Fruit fly (Drosophila melanogaster) whole organism, embryonic: ENCODE results near the gene CG15534.

Source experiments
- Bdp1 ChIP-seq: fragments of 200-800 bp; sonication (Bioruptor generic); optimal IDR thresholded peaks from 3 replicates; lab custom pipeline; 2016; ENCODE audit warnings: missing biosample characterization, missing genetic modification characterization
- Blimp-1 ChIP-seq: fragments of 200-800 bp; sonication (Bioruptor generic); optimal IDR thresholded peaks from 3 replicates; lab custom pipeline; 2018; ENCODE audit warnings: missing biosample characterization, missing genetic modification characterization, mild to moderate bottlenecking, moderate library complexity, missing genetic modification reagents
- CG10366 ChIP-seq: fragments of 200-800 bp; sonication (Bioruptor generic); IDR thresholded peaks from 2 replicates; pipeline ENCODE4 v1.3.6; 2022; ENCODE audit warnings: missing biosample characterization, missing genetic modification characterization
- CG10959 ChIP-seq: fragments of 200-800 bp; sonication (Bioruptor generic); IDR thresholded peaks from 2 replicates; pipeline ENCODE4 v1.3.6; 2022; ENCODE audit warnings: missing biosample characterization, missing genetic modification characterization
- CG11398 ChIP-seq: fragments of 200-800 bp; sonication (Bioruptor generic); optimal IDR thresholded peaks from 2 replicates; lab custom pipeline; 2016; ENCODE audit warnings: missing biosample characterization, missing genetic modification characterization
- CG11456 ChIP-seq: fragments of 200-800 bp; sonication (Bioruptor generic); IDR thresholded peaks from 3 replicates; pipeline ENCODE4 v1.3.6; 2022; ENCODE audit warnings: missing biosample characterization, missing genetic modification characterization
- CG1233 ChIP-seq: fragments of 200-800 bp; sonication (Bioruptor generic); optimal IDR thresholded peaks from 4 replicates; lab custom pipeline; 2018; ENCODE audit warnings: missing biosample characterization, mild to moderate bottlenecking, missing genetic modification characterization
- CG12769 ChIP-seq: fragments of 200-800 bp; sonication (Bioruptor generic); optimal IDR thresholded peaks from 2 replicates; lab custom pipeline; 2019; ENCODE audit warnings: missing biosample characterization, mild to moderate bottlenecking, missing genetic modification characterization, moderate library complexity
- CG1529 ChIP-seq: fragments of 200-800 bp; sonication (Bioruptor generic); optimal IDR thresholded peaks from 3 replicates; lab custom pipeline; 2018; ENCODE audit warnings: missing biosample characterization, missing genetic modification characterization
- CG15479 ChIP-seq: fragments of 200-800 bp; sonication (Bioruptor generic); optimal IDR thresholded peaks from 3 replicates; lab custom pipeline; 2019; ENCODE audit warnings: missing biosample characterization, mild to moderate bottlenecking, missing genetic modification characterization, moderate library complexity
- CG15696 ChIP-seq: fragments of 200-800 bp; sonication (Bioruptor generic); optimal IDR thresholded peaks from 2 replicates; lab custom pipeline; 2019; ENCODE audit warnings: missing biosample characterization, mild to moderate bottlenecking, missing genetic modification characterization, moderate library complexity
- CG17912 ChIP-seq: fragments of 200-800 bp; sonication (Bioruptor generic); optimal IDR thresholded peaks from 2 replicates; lab custom pipeline; 2018; ENCODE audit warnings: missing biosample characterization, mild to moderate bottlenecking, missing genetic modification characterization
- CG2199 ChIP-seq: fragments of 200-800 bp; sonication (Bioruptor generic); IDR thresholded peaks from 3 replicates; pipeline ENCODE4 v1.3.6; 2022; ENCODE audit warnings: missing biosample characterization, missing genetic modification characterization
- CG3163 ChIP-seq: fragments of 200-800 bp; sonication (Bioruptor generic); optimal IDR thresholded peaks from 3 replicates; lab custom pipeline; 2016; ENCODE audit warnings: missing biosample characterization, missing genetic modification characterization
- CG3407 ChIP-seq: fragments of 200-800 bp; sonication (Bioruptor generic); optimal IDR thresholded peaks from 2 replicates; lab custom pipeline; 2018; ENCODE audit warnings: missing biosample characterization, mild to moderate bottlenecking, missing genetic modification characterization
- CG34224 ChIP-seq: fragments of 200-800 bp; sonication (Bioruptor generic); IDR thresholded peaks from 3 replicates; pipeline ENCODE4 v1.3.6; 2022; ENCODE audit warnings: missing biosample characterization, missing genetic modification characterization; ENCODE audit not compliant: partially characterized antibody
- CG4424 ChIP-seq: fragments of 200-800 bp; sonication (Bioruptor generic); optimal IDR thresholded peaks from 3 replicates; lab custom pipeline; 2016; ENCODE audit warnings: missing biosample characterization, missing genetic modification characterization
- CG6175 ChIP-seq: fragments of 200-800 bp; sonication (Bioruptor generic); IDR thresholded peaks from 3 replicates; pipeline ENCODE4 v1.3.6; 2022; ENCODE audit warnings: missing biosample characterization, missing genetic modification characterization
- CG6254 ChIP-seq: fragments of 200-800 bp; sonication (Bioruptor generic); optimal IDR thresholded peaks from 3 replicates; lab custom pipeline; 2017; ENCODE audit warnings: mild to moderate bottlenecking, missing biosample characterization, missing genetic modification reagents, missing genetic modification characterization
- CG6765 ChIP-seq: fragments of 200-800 bp; sonication (Bioruptor generic); optimal IDR thresholded peaks from 3 replicates; lab custom pipeline; 2017; ENCODE audit warnings: missing biosample characterization, mild to moderate bottlenecking, missing genetic modification characterization
- CG6854 ChIP-seq: fragments of 200-800 bp; sonication (Bioruptor generic); optimal IDR thresholded peaks from 3 replicates; lab custom pipeline; 2017; ENCODE audit warnings: missing biosample characterization, mild to moderate bottlenecking, missing genetic modification characterization
- CG8290 ChIP-seq, 3 experiments: fragments of 200-800 bp; sonication (Bioruptor generic); optimal IDR thresholded peaks; 2 replicates each; lab custom pipeline; 2016 to 2019; ENCODE audit warnings: missing biosample characterization in 3 of 3, missing genetic modification characterization in 3 of 3, mild to moderate bottlenecking in 2 of 3, moderate library complexity in 1 of 3
- CG9609 ChIP-seq: fragments of 200-800 bp; sonication (Bioruptor generic); optimal IDR thresholded peaks from 3 replicates; lab custom pipeline; 2016; ENCODE audit warnings: missing biosample characterization, missing genetic modification characterization
- Dbx ChIP-seq: fragments of 200-800 bp; sonication (Bioruptor generic); IDR thresholded peaks from 3 replicates; pipeline ENCODE4 v1.3.6; 2022; ENCODE audit warnings: missing biosample characterization, missing genetic modification characterization
- Dek ChIP-seq: fragments of 200-800 bp; sonication (Bioruptor generic); optimal IDR thresholded peaks from 3 replicates; lab custom pipeline; 2019; ENCODE audit warnings: missing biosample characterization, mild to moderate bottlenecking, missing genetic modification characterization, moderate library complexity
- Dip2 ChIP-seq: fragments of 200-800 bp; sonication (Bioruptor generic); IDR thresholded peaks from 2 replicates; pipeline ENCODE4 v1.3.6; 2022; ENCODE audit warnings: missing biosample characterization, missing genetic modification characterization
- Hr3 ChIP-seq: fragments of 200-800 bp; sonication (Bioruptor generic); optimal IDR thresholded peaks from 3 replicates; lab custom pipeline; 2016; ENCODE audit warnings: missing biosample characterization, missing genetic modification characterization
- MTF-1 ChIP-seq: fragments of 200-800 bp; sonication (Bioruptor generic); optimal IDR thresholded peaks from 2 replicates; lab custom pipeline; 2018; ENCODE audit warnings: missing biosample characterization, mild to moderate bottlenecking, missing genetic modification characterization, borderline replicate concordance
- Med ChIP-seq: fragments of 200-800 bp; sonication (Bioruptor generic); peaks from one replicate; lab custom pipeline; 2016; ENCODE audit warnings: missing biosample characterization, missing genetic modification characterization, mild to moderate bottlenecking, inconsistent platforms, moderate library complexity
- Oli ChIP-seq: fragments of 200-800 bp; sonication (Bioruptor generic); optimal IDR thresholded peaks from 2 replicates; lab custom pipeline; 2018; ENCODE audit warnings: missing biosample characterization, mild to moderate bottlenecking, missing genetic modification characterization, moderate library complexity
- Opbp ChIP-seq: fragments of 200-800 bp; sonication (Bioruptor generic); IDR thresholded peaks from 3 replicates; pipeline ENCODE4 v1.3.6; 2022; ENCODE audit warnings: missing biosample characterization, missing genetic modification characterization; ENCODE audit not compliant: partially characterized antibody
- Trl ChIP-seq, 3 experiments: fragments of >200 bp in 2 of 3; fragments of 200-800 bp in 1 of 3; sonication (Bioruptor generic) in 1 of 3; optimal IDR thresholded peaks; 2 replicates in 1 of 3; 3 replicates in 2 of 3; lab custom pipeline; 2016 to 2017; ENCODE audit warnings: missing biosample characterization in 1 of 3, missing genetic modification characterization in 1 of 3
- YL-1 ChIP-seq: fragments of 200-800 bp; sonication (Bioruptor generic); optimal IDR thresholded peaks from 3 replicates; lab custom pipeline; 2017; ENCODE audit warnings: missing biosample characterization, mild to moderate bottlenecking, missing genetic modification characterization
- ac ChIP-seq: fragments of 200-800 bp; sonication (Bioruptor generic); optimal IDR thresholded peaks from 3 replicates; lab custom pipeline; 2017; ENCODE audit warnings: missing biosample characterization, mild to moderate bottlenecking, missing genetic modification characterization
- aop ChIP-seq: fragments of 200-800 bp; sonication (Bioruptor generic); IDR thresholded peaks from 2 replicates; pipeline ENCODE4 v1.3.6; 2022; ENCODE audit warnings: missing biosample characterization, missing genetic modification characterization
- cato ChIP-seq: fragments of 200-800 bp; sonication (Bioruptor generic); optimal IDR thresholded peaks from 2 replicates; lab custom pipeline; 2016; ENCODE audit warnings: missing biosample characterization, missing genetic modification characterization, borderline replicate concordance
- ci ChIP-seq: fragments of 200-800 bp; sonication (Bioruptor generic); IDR thresholded peaks from 3 replicates; pipeline ENCODE4 v1.3.6; 2022; ENCODE audit warnings: missing biosample characterization, missing genetic modification characterization
- eve ChIP-seq, 2 experiments: fragments of >200 bp; optimal IDR thresholded peaks; 2 replicates each; lab custom pipeline; 2017; ENCODE audit warnings: missing biosample characterization in 2 of 2, missing genetic modification characterization in 2 of 2
- h ChIP-seq: fragments of >200 bp; optimal IDR thresholded peaks from 2 replicates; lab custom pipeline; 2017
- hbn ChIP-seq: fragments of 200-800 bp; sonication (Bioruptor generic); IDR thresholded peaks from 2 replicates; pipeline ENCODE4 v1.3.6; 2022; ENCODE audit warnings: missing biosample characterization, missing genetic modification characterization; ENCODE audit not compliant: partially characterized antibody
- lola ChIP-seq, 3 experiments: fragments of >200 bp in 2 of 3; fragments of 200-800 bp in 1 of 3; sonication (Bioruptor generic) in 1 of 3; optimal IDR thresholded peaks; 2 replicates each; lab custom pipeline; 2017 to 2019; ENCODE audit warnings: missing biosample characterization in 3 of 3, missing genetic modification characterization in 3 of 3, mild to moderate bottlenecking in 1 of 3, moderate library complexity in 1 of 3
- oc ChIP-seq: fragments of 200-800 bp; sonication (Bioruptor generic); optimal IDR thresholded peaks from 2 replicates; lab custom pipeline; 2018; ENCODE audit warnings: missing biosample characterization, mild to moderate bottlenecking, missing genetic modification characterization, moderate library complexity
- pan ChIP-seq, 4 experiments: fragments of >200 bp in 3 of 4; fragments of 200-800 bp in 1 of 4; sonication (Bioruptor generic) in 1 of 4; optimal IDR thresholded peaks in 3 of 4; IDR thresholded peaks in 1 of 4; 2 replicates each; pipeline versions ENCODE4 v1.3.6 to Lab custom; 2017 to 2022; ENCODE audit warnings: missing biosample characterization in 2 of 4, missing genetic modification characterization in 2 of 4, mixed read lengths in 1 of 4
- phol ChIP-seq: fragments of 200-800 bp; sonication (Bioruptor generic); optimal IDR thresholded peaks from 3 replicates; lab custom pipeline; 2018; ENCODE audit warnings: missing biosample characterization, mild to moderate bottlenecking, missing genetic modification characterization, moderate library complexity
- sens-2 ChIP-seq: fragments of 200-800 bp; sonication (Bioruptor generic); IDR thresholded peaks from 2 replicates; pipeline ENCODE4 v1.3.6; 2022; ENCODE audit warnings: missing biosample characterization, missing genetic modification characterization
- so ChIP-seq: fragments of 200-800 bp; sonication (Bioruptor generic); IDR thresholded peaks from 3 replicates; pipeline ENCODE4 v1.3.6; 2022; ENCODE audit warnings: missing biosample characterization, missing genetic modification characterization
- vvl ChIP-seq: fragments of 200-800 bp; sonication (Bioruptor generic); IDR thresholded peaks from 2 replicates; pipeline ENCODE4 v1.3.6; 2022; ENCODE audit warnings: missing biosample characterization, missing genetic modification characterization
- yki ChIP-seq: fragments of >200 bp; optimal IDR thresholded peaks from 3 replicates; lab custom pipeline; 2018

The CG15534 gene

dm6 chr3R:30386759-30387437 lies 45.0 kb upstream of the CG15534 start (continued):
- TF ChIP-seq eve (GFP tag; optimal IDR thresholded peaks at IDR 0.05; lab: Kevin White, UChicago), result peak in 1 of 2 experiments; percentile 68
- 0 out of 2 replicates have a peak, but pooled peaks have one; percentile 29 for TF ChIP-seq hbn (GFP tag; lab: Robert Waterston, UW)
- TF ChIP-seq CG8290 (GFP tag; optimal IDR thresholded peaks at IDR 0.05; lab: Kevin White, UChicago), result no peak
- peak in 1 of 2 experiments; percentile 26 for TF ChIP-seq CG8290 (tag; optimal IDR thresholded peaks at IDR 0.05; lab: Kevin White, UChicago)
- no peak for TF ChIP-seq CG15696 (tag; lab: Kevin White, UChicago)
- peak; percentile 14 for TF ChIP-seq YL-1 (GFP tag; lab: Kevin White, UChicago)
- TF ChIP-seq pan (optimal IDR thresholded peaks at IDR 0.05; lab: Kevin White, UChicago), result no peak
- TF ChIP-seq pan (GFP tag; optimal IDR thresholded peaks at IDR 0.05 in 1 of 2, IDR thresholded peaks at IDR 0.05 in 1 of 2), result no peak
- TF ChIP-seq phol (tag; lab: Kevin White, UChicago), result peak; percentile 43
- no peak for TF ChIP-seq CG11456 (GFP tag; lab: Robert Waterston, UW)
- no peak for TF ChIP-seq CG6254 (GFP tag; lab: Kevin White, UChicago)
- no peak for TF ChIP-seq CG11398 (GFP tag; lab: Kevin White, UChicago)
- peak; percentile 88 to 90 for TF ChIP-seq Trl (optimal IDR thresholded peaks at IDR 0.05; lab: Kevin White, UChicago)
- TF ChIP-seq Trl (GFP tag; optimal IDR thresholded peaks at IDR 0.05; lab: Kevin White, UChicago), result no peak
- peak; percentile 16; the same call in 1 of the 3 replicates for TF ChIP-seq so (GFP tag; lab: Robert Waterston, UW)
- TF ChIP-seq Bdp1 (GFP tag; lab: Kevin White, UChicago), result no peak
- TF ChIP-seq CG6175 (GFP tag; lab: Robert Waterston, UW), result no peak
- no peak for TF ChIP-seq CG1233 (GFP tag; lab: Kevin White, UChicago)
- peak; percentile 89 for TF ChIP-seq Blimp-1 (GFP tag; lab: Kevin White, UChicago)
- no peak for TF ChIP-seq Dip2 (GFP tag; lab: Robert Waterston, UW)
- no peak for TF ChIP-seq CG10959 (GFP tag; lab: Robert Waterston, UW)
- TF ChIP-seq CG3163 (GFP tag; lab: Kevin White, UChicago), result peak; percentile 97
- no peak for TF ChIP-seq ac (GFP tag; lab: Kevin White, UChicago)
- peak; percentile 39; the same call in 1 of the 3 replicates for TF ChIP-seq Dbx (GFP tag; lab: Robert Waterston, UW)
- no peak for TF ChIP-seq Oli (tag; lab: Kevin White, UChicago)
- TF ChIP-seq Med (GFP tag; lab: Kevin White, UChicago), result peak; percentile 61
- no peak for TF ChIP-seq CG1529 (GFP tag; lab: Kevin White, UChicago)
- TF ChIP-seq sens-2 (GFP tag; lab: Robert Waterston, UW), result no peak
- TF ChIP-seq cato (GFP tag; lab: Kevin White, UChicago), result no peak
- no peak for TF ChIP-seq lola (GFP tag; optimal IDR thresholded peaks at IDR 0.05; lab: Kevin White, UChicago)
- no peak for TF ChIP-seq CG3407 (GFP tag; lab: Kevin White, UChicago)
- TF ChIP-seq CG17912 (GFP tag; lab: Kevin White, UChicago), result no peak
- no peak for TF ChIP-seq CG4424 (GFP tag; lab: Kevin White, UChicago)
- 0 out of 2 replicates have a peak, but pooled peaks have one; percentile 28 for TF ChIP-seq aop (GFP tag; lab: Robert Waterston, UW)
- TF ChIP-seq CG34224 (GFP tag; lab: Robert Waterston, UW), result 0 out of 3 replicates have a peak, but pooled peaks have one; percentile 24
- peak; percentile 27 for TF ChIP-seq oc (tag; lab: Kevin White, UChicago)
- no peak for TF ChIP-seq CG10366 (GFP tag; lab: Robert Waterston, UW)
- TF ChIP-seq Opbp (GFP tag; lab: Robert Waterston, UW), result no peak
- TF ChIP-seq CG15479 (GFP tag; lab: Kevin White, UChicago), result peak; percentile 82
- TF ChIP-seq Dek (tag; lab: Kevin White, UChicago), result no peak
- TF ChIP-seq Hr3 (GFP tag; lab: Kevin White, UChicago), result no peak
- peak; percentile 100 for TF ChIP-seq MTF-1 (GFP tag; lab: Kevin White, UChicago)
- TF ChIP-seq CG9609, result no peak
- no peak for TF ChIP-seq CG6765 (GFP tag; lab: Kevin White, UChicago)
- TF ChIP-seq h, result no peak
- TF ChIP-seq CG2199 (GFP tag; lab: Robert Waterston, UW), result peak; percentile 67; the same call in 2 of the 3 replicates
- TF ChIP-seq CG12769 (tag; lab: Kevin White, UChicago), result peak; percentile 9
- TF ChIP-seq yki, result peak; percentile 28
- TF ChIP-seq vvl (GFP tag; lab: Robert Waterston, UW), result peak; percentile 87
- TF ChIP-seq ci (GFP tag; lab: Robert Waterston, UW), result 0 out of 3 replicates have a peak, but pooled peaks have one; percentile 28
- peak; percentile 23 for TF ChIP-seq CG6854 (GFP tag; lab: Kevin White, UChicago)
